Worm (Caenorhabditis elegans) whole organism, L4 larva: ENCODE results near the gene F44G4.3.

ENCODE experiments used
- D1046.2 ChIP-seq: fragments of 200-800 bp; sonication (Bioruptor generic); IDR thresholded peaks from 2 replicates; pipeline ENCODE4 v1.3.6; 2022; ENCODE audit warnings: missing genetic modification characterization, missing compliant biosample characterization
- F26F4.8 ChIP-seq: fragments of 200-800 bp; sonication (Bioruptor generic); conservative IDR thresholded peaks from 2 replicates; pipeline ENCODE4 v1.3.6; 2022; ENCODE audit warnings: missing genetic modification characterization, missing compliant biosample characterization
- R02D3.7 ChIP-seq: fragments of 150-350 bp; sonication (generic microtip); optimal IDR thresholded peaks from 3 replicates; lab custom pipeline; 2014; ENCODE audit warnings: missing biosample characterization, missing genetic modification characterization
- ZK337.2 ChIP-seq: fragments of 200-800 bp; sonication (Bioruptor generic); IDR thresholded peaks from 2 replicates; pipeline ENCODE4 v1.3.6; 2022; ENCODE audit warnings: missing genetic modification reagents, missing genetic modification characterization, missing compliant biosample characterization
- ZK546.5 ChIP-seq, 2 experiments: sonication (generic microtip); optimal IDR thresholded peaks; 2 replicates each; lab custom pipeline; 2017; ENCODE audit warnings: missing biosample characterization in 2 of 2, missing genetic modification characterization in 2 of 2
- aly-2 ChIP-seq: sonication (generic microtip); optimal IDR thresholded peaks from 2 replicates; lab custom pipeline; 2018; ENCODE audit warnings: missing biosample characterization, missing genetic modification characterization
- ama-1 ChIP-seq: fragments of 150-350 bp; optimal IDR thresholded peaks from 2 replicates; lab custom pipeline; 2014; ENCODE audit warnings: inconsistent platforms, mixed read lengths
- attf-4 ChIP-seq: sonication (generic microtip); optimal IDR thresholded peaks from 3 replicates; lab custom pipeline; 2017; ENCODE audit warnings: missing biosample characterization, missing genetic modification characterization
- ceh-20 ChIP-seq: fragments of 200-800 bp; sonication (Bioruptor generic); IDR thresholded peaks from 2 replicates; pipeline ENCODE4 v1.3.6; 2022; ENCODE audit warnings: missing genetic modification reagents, missing genetic modification characterization, missing compliant biosample characterization
- ceh-28 ChIP-seq: fragments of 150-350 bp; optimal IDR thresholded peaks from 2 replicates; lab custom pipeline; 2014; ENCODE audit warnings: missing biosample characterization, missing genetic modification reagents, missing genetic modification characterization
- ces-1 ChIP-seq: fragments of 150-350 bp; sonication (generic microtip); optimal IDR thresholded peaks from 4 replicates; lab custom pipeline; 2014; ENCODE audit warnings: missing biosample characterization, missing genetic modification reagents, missing genetic modification characterization
- cey-2 ChIP-seq: sonication (generic microtip); optimal IDR thresholded peaks from 3 replicates; lab custom pipeline; 2017; ENCODE audit warnings: missing genetic modification characterization, mild to moderate bottlenecking, missing compliant biosample characterization, antibody characterized with exemption, borderline replicate concordance; ENCODE audit not compliant: insufficient read depth
- daf-16 ChIP-seq, 3 experiments: sonication (generic microtip); optimal IDR thresholded peaks; 2 replicates each; lab custom pipeline; 2016 to 2017; ENCODE audit warnings: missing genetic modification characterization in 3 of 3, missing genetic modification reagents in 3 of 3, mild to moderate bottlenecking in 2 of 3, missing compliant biosample characterization in 2 of 3, missing biosample characterization in 1 of 3, moderate library complexity in 1 of 3
- daf-8 ChIP-seq: fragments of 200-800 bp; sonication (Bioruptor generic); IDR thresholded peaks from 2 replicates; pipeline ENCODE4 v1.3.6; 2022; ENCODE audit warnings: missing genetic modification characterization, missing compliant biosample characterization
- dmd-6 ChIP-seq: fragments of 200-800 bp; sonication (Bioruptor generic); IDR thresholded peaks from 2 replicates; pipeline ENCODE4 v1.3.6; 2022; ENCODE audit warnings: missing genetic modification reagents, missing genetic modification characterization, missing compliant biosample characterization
- duxl-1 ChIP-seq: sonication (generic microtip); optimal IDR thresholded peaks from 2 replicates; lab custom pipeline; 2016; ENCODE audit warnings: mild to moderate bottlenecking, missing genetic modification characterization, moderate library complexity, missing compliant biosample characterization; ENCODE audit not compliant: poor library complexity
- dve-1 ChIP-seq: sonication (generic microtip); optimal IDR thresholded peaks from 2 replicates; lab custom pipeline; 2017; ENCODE audit warnings: antibody characterized with exemption, mild to moderate bottlenecking, missing genetic modification characterization, missing compliant biosample characterization; ENCODE audit not compliant: insufficient read depth
- egl-27 ChIP-seq: sonication (generic microtip); optimal IDR thresholded peaks from 3 replicates; lab custom pipeline; 2017; ENCODE audit warnings: missing biosample characterization, missing genetic modification reagents, missing genetic modification characterization
- gei-8 ChIP-seq: fragments of 200-800 bp; sonication (Bioruptor generic); optimal IDR thresholded peaks from 2 replicates; lab custom pipeline; 2018; ENCODE audit warnings: mild to moderate bottlenecking, missing genetic modification characterization, missing compliant biosample characterization
- hlh-11 ChIP-seq: fragments of 200-800 bp; sonication (Bioruptor generic); optimal IDR thresholded peaks from 2 replicates; lab custom pipeline; 2018; ENCODE audit warnings: mild to moderate bottlenecking, missing genetic modification characterization, missing compliant biosample characterization
- hmg-1.1 ChIP-seq: fragments of 200-800 bp; sonication (Bioruptor generic); IDR thresholded peaks from 2 replicates; pipeline ENCODE4 v1.3.6; 2022; ENCODE audit warnings: missing genetic modification reagents, missing genetic modification characterization, missing compliant biosample characterization
- lin-13 ChIP-seq: fragments of 150-350 bp; optimal IDR thresholded peaks from 2 replicates; lab custom pipeline; 2014; ENCODE audit warnings: missing biosample characterization, missing genetic modification reagents, missing genetic modification characterization
- lin-29 ChIP-seq: fragments of 200-800 bp; sonication (Bioruptor generic); IDR thresholded peaks from 2 replicates; pipeline ENCODE4 v1.3.6; 2022; ENCODE audit warnings: missing genetic modification reagents, missing genetic modification characterization, missing compliant biosample characterization
- lin-39 ChIP-seq: fragments of 150-350 bp; optimal IDR thresholded peaks from 2 replicates; lab custom pipeline; 2014; ENCODE audit warnings: missing biosample characterization, missing genetic modification reagents, missing genetic modification characterization
- lsy-2 ChIP-seq, 2 experiments: fragments of 150-350 bp in 1 of 2; sonication (generic microtip) in 1 of 2; optimal IDR thresholded peaks; 2 replicates each; lab custom pipeline; 2014 to 2017; ENCODE audit warnings: missing biosample characterization in 2 of 2, missing genetic modification characterization in 2 of 2
- mxl-2 ChIP-seq: fragments of 200-800 bp; sonication (Bioruptor generic); conservative IDR thresholded peaks from 2 replicates; pipeline ENCODE4 v1.3.6; 2022; ENCODE audit warnings: missing genetic modification reagents, missing genetic modification characterization, missing compliant biosample characterization
- nhr-11 ChIP-seq: fragments of 150-350 bp; optimal IDR thresholded peaks from 2 replicates; lab custom pipeline; 2014; ENCODE audit warnings: missing biosample characterization, missing genetic modification characterization
- nhr-111 ChIP-seq: fragments of 200-800 bp; sonication (Bioruptor generic); optimal IDR thresholded peaks from 2 replicates; lab custom pipeline; 2018; ENCODE audit warnings: mild to moderate bottlenecking, missing genetic modification characterization, missing compliant biosample characterization
- nhr-237 ChIP-seq: sonication (generic microtip); optimal IDR thresholded peaks from 2 replicates; lab custom pipeline; 2017; ENCODE audit warnings: missing biosample characterization, missing genetic modification characterization
- nhr-25 ChIP-seq: sonication (generic microtip); optimal IDR thresholded peaks from 2 replicates; lab custom pipeline; 2017; ENCODE audit warnings: missing genetic modification characterization, mild to moderate bottlenecking, missing compliant biosample characterization, antibody characterized with exemption, moderate library complexity, borderline replicate concordance; ENCODE audit not compliant: insufficient read depth
- nhr-28 ChIP-seq: fragments of 150-350 bp; optimal IDR thresholded peaks from 2 replicates; lab custom pipeline; 2014; ENCODE audit warnings: missing biosample characterization, missing genetic modification characterization
- nhr-42 ChIP-seq: fragments of 200-800 bp; sonication (Bioruptor generic); IDR thresholded peaks from 2 replicates; pipeline ENCODE4 v1.3.6; 2022; ENCODE audit warnings: missing genetic modification characterization, missing compliant biosample characterization
- nhr-6 ChIP-seq: fragments of 150-350 bp; optimal IDR thresholded peaks from 2 replicates; lab custom pipeline; 2014; ENCODE audit warnings: missing biosample characterization, missing genetic modification characterization
- nhr-76 ChIP-seq: fragments of 150-350 bp; optimal IDR thresholded peaks from 2 replicates; lab custom pipeline; 2014; ENCODE audit warnings: missing biosample characterization, missing genetic modification characterization
- nhr-77 ChIP-seq: fragments of 150-350 bp; optimal IDR thresholded peaks from 2 replicates; lab custom pipeline; 2014; ENCODE audit warnings: missing biosample characterization, missing genetic modification characterization
- php-3 ChIP-seq: fragments of 200-800 bp; sonication (Bioruptor generic); IDR thresholded peaks from 2 replicates; pipeline ENCODE4 v1.3.6; 2022; ENCODE audit warnings: missing genetic modification reagents, missing genetic modification characterization, missing compliant biosample characterization
- pqm-1 ChIP-seq: sonication (generic microtip); optimal IDR thresholded peaks from 2 replicates; lab custom pipeline; 2017; ENCODE audit warnings: missing biosample characterization, missing genetic modification characterization
- rbr-2 ChIP-seq: sonication (generic microtip); optimal IDR thresholded peaks from 2 replicates; lab custom pipeline; 2016; ENCODE audit warnings: missing genotype, missing genetic modification characterization, missing compliant biosample characterization
- saeg-2 ChIP-seq: fragments of 200-800 bp; sonication (Bioruptor generic); IDR thresholded peaks from 2 replicates; pipeline ENCODE4 v1.3.6; 2022; ENCODE audit warnings: missing genetic modification reagents, missing genetic modification characterization, missing compliant biosample characterization
- snpc-1.2 ChIP-seq: fragments of 200-800 bp; sonication (Bioruptor generic); IDR thresholded peaks from 2 replicates; pipeline ENCODE4 v1.3.6; 2022; ENCODE audit warnings: missing genetic modification reagents, missing genetic modification characterization, missing compliant biosample characterization
- tag-97 ChIP-seq: fragments of 200-800 bp; sonication (Bioruptor generic); IDR thresholded peaks from 2 replicates; pipeline ENCODE4 v1.3.6; 2022; ENCODE audit warnings: missing genetic modification characterization, missing compliant biosample characterization
- tra-1 ChIP-seq: fragments of 200-800 bp; sonication (Bioruptor generic); IDR thresholded peaks from 2 replicates; pipeline ENCODE4 v1.3.6; 2022; ENCODE audit warnings: missing genetic modification reagents, missing genetic modification characterization, missing compliant biosample characterization
- unc-39 ChIP-seq: sonication (generic microtip); optimal IDR thresholded peaks from 2 replicates; lab custom pipeline; 2017; ENCODE audit warnings: missing biosample characterization, missing genetic modification characterization
- unc-62 ChIP-seq, 3 experiments: fragments of 150-350 bp in 1 of 3; sonication (generic microtip); optimal IDR thresholded peaks in 2 of 3; peaks in 1 of 3; 1 replicate in 1 of 3; 2 replicates in 2 of 3; lab custom pipeline; 2014 to 2017; ENCODE audit warnings: missing biosample characterization in 3 of 3, missing genetic modification characterization in 3 of 3, missing genetic modification reagents in 3 of 3, missing genotype in 1 of 3
- zag-1 ChIP-seq: fragments of 150-350 bp; optimal IDR thresholded peaks from 2 replicates; lab custom pipeline; 2014; ENCODE audit warnings: missing biosample characterization, missing genetic modification characterization

Gene F44G4.3

DNA sequence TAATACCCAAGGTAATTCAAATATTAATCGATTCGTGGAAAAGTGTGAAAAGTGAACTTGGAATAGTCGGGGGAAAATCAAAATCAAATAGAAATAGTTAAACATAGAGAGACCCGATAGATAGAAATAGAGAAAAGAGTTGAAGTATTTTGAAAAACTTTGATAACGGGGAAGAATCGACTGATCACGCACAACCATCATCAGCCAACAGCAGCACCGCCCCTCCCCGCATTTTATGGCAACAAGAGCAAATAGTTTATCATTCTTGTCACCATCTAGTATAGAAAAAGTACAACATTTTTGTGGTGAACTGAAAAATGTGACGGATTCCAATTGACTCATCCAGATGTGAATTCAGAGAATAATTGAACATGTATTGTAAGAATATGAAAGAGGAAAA is 5.9 kb downstream of the F44G4.3 start (continued):
- TF ChIP-seq lin-13 (GFP tag; lab: Kevin White, UChicago) (no peak), nhr-237 (tag; lab: Kevin White, UChicago) (no peak), unc-39 (tag; lab: Kevin White, UChicago) (no peak), pqm-1 (tag; lab: Kevin White, UChicago) (peak; percentile 71), egl-27 (tag; lab: Kevin White, UChicago) (no peak), ceh-20 (GFP tag; lab: Robert Waterston, UW) (no peak), ZK337.2 (no peak), tra-1 (GFP tag; lab: Robert Waterston, UW) (no peak), lin-29 (GFP tag; lab: Robert Waterston, UW) (no peak), ceh-28 (no peak), nhr-6 (tag; lab: Kevin White, UChicago) (no peak), ZK546.5 (tag; optimal IDR thresholded peaks at IDR 0.05; lab: Kevin White, UChicago) (no peak), rbr-2 (no peak), unc-62 (GFP tag; optimal IDR thresholded peaks at IDR 0.05 in 1 of 2; lab: Kevin White, UChicago) (no peak), unc-62 (tag; optimal IDR thresholded peaks at IDR 0.05; lab: Kevin White, UChicago) (no peak), daf-8 (GFP tag; lab: Robert Waterston, UW) (no peak)

DNA sequence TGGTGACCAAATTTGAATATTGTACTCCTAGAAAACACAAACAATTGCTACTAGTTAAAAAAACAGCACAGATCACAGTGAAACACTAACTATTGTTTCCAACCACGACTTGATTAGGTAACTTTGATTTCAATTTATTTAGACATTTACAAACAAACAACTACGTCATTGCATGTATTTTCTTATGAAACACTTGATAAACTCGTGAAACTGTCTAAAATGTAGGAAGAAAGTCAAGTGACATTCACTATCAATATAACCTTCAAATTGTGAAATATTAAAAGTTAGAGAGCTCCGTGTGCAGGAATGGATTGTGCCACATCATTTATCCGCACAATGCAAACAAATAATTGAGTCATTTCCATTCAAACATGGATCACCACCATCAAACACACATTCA is 7.2 kb downstream of the F44G4.3 start:
- TF ChIP-seq unc-62 (GFP tag; optimal IDR thresholded peaks at IDR 0.05 in 1 of 2; lab: Kevin White, UChicago): no peak
- no peak for TF ChIP-seq unc-62 (tag; optimal IDR thresholded peaks at IDR 0.05; lab: Kevin White, UChicago)
- no peak for TF ChIP-seq duxl-1 (tag; lab: Kevin White, UChicago)
- peak; percentile 68 for TF ChIP-seq dve-1
- peak; percentile 3 for TF ChIP-seq pqm-1 (tag; lab: Kevin White, UChicago)
- no peak for TF ChIP-seq D1046.2 (GFP tag; lab: Robert Waterston, UW)
- no peak for TF ChIP-seq daf-16 (GFP tag; optimal IDR thresholded peaks at IDR 0.05; lab: Kevin White, UChicago)
- TF ChIP-seq daf-16 (tag; optimal IDR thresholded peaks at IDR 0.05; lab: Kevin White, UChicago): peak; percentile 78
- TF ChIP-seq attf-4 (tag; lab: Kevin White, UChicago): no peak
- peak; percentile 38 for TF ChIP-seq dmd-6 (GFP tag; lab: Robert Waterston, UW)
- TF ChIP-seq hmg-1.1 (GFP tag; lab: Robert Waterston, UW): no peak
- TF ChIP-seq nhr-25 (tag; lab: Kevin White, UChicago): no peak
- TF ChIP-seq nhr-28 (tag; lab: Kevin White, UChicago): peak; percentile 55
- TF ChIP-seq tag-97 (GFP tag; lab: Robert Waterston, UW): no peak
- TF ChIP-seq lsy-2 (tag; optimal IDR thresholded peaks at IDR 0.05; lab: Kevin White, UChicago): no peak
- peak; percentile 47 for TF ChIP-seq nhr-77 (tag; lab: Kevin White, UChicago)
- no peak for TF ChIP-seq zag-1 (tag; lab: Kevin White, UChicago)
- peak; percentile 58 for TF ChIP-seq hlh-11 (tag; lab: Kevin White, UChicago)
- TF ChIP-seq, all 104 proteins: peak for 7

DNA sequence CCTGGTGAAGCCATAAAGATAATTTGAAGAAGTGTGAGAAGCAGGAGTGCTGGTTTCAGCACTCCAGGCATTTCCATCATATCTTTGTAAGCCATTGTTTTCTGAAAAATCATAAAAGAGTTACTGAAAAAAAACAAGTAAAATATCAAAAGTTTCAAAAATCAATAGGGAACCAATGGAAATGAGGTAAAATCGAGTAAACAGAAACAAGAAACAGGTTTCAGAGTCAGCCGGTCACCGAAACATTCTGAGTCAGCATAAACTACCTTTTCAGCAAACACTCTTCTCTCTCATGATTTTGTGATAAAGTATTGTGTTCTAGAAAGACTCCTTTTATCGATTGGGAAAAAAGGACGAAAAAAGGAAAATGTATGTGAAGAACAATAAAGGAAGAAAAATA is 8.0 kb downstream of the F44G4.3 start, which contains the start of gene C18E9.9:
TSS of gene C18E9.9 (minus strand) at position 101 of the 400 bp plus-strand sequence.
- TF ChIP-seq pqm-1 (tag; lab: Kevin White, UChicago) (no peak), saeg-2 (no peak), tra-1 (GFP tag; lab: Robert Waterston, UW) (no peak), F26F4.8 (GFP tag; lab: Robert Waterston, UW) (no peak), lin-39 (tag; lab: Kevin White, UChicago) (no peak), gei-8 (GFP tag; lab: Kevin White, UChicago) (no peak), cey-2 (tag; lab: Kevin White, UChicago) (no peak), snpc-1.2 (no peak), dve-1 (peak; percentile 17), lin-29 (GFP tag; lab: Robert Waterston, UW) (no peak), R02D3.7 (tag; lab: Kevin White, UChicago) (no peak), php-3 (GFP tag; lab: Robert Waterston, UW) (no peak), ama-1 (lab: Kevin White, UChicago) (no peak), nhr-28 (tag; lab: Kevin White, UChicago) (peak; percentile 3), ZK546.5 (tag; optimal IDR thresholded peaks at IDR 0.05; lab: Kevin White, UChicago) (no peak), mxl-2 (GFP tag; lab: Robert Waterston, UW) (no peak), nhr-76 (tag; lab: Kevin White, UChicago) (no peak), ceh-28 (no peak), daf-16 (GFP tag; optimal IDR thresholded peaks at IDR 0.05; lab: Kevin White, UChicago) (no peak), daf-16 (tag; optimal IDR thresholded peaks at IDR 0.05; lab: Kevin White, UChicago) (peak; percentile 38), aly-2 (tag; lab: Kevin White, UChicago) (no peak), nhr-77 (tag; lab: Kevin White, UChicago) (peak; percentile 0), nhr-42 (GFP tag; lab: Robert Waterston, UW) (no peak), hlh-11 (tag; lab: Kevin White, UChicago) (peak; percentile 20), nhr-11 (tag; lab: Kevin White, UChicago) (no peak), ces-1 (GFP tag; lab: Kevin White, UChicago) (no peak), nhr-111 (GFP tag; lab: Kevin White, UChicago) (no peak)
